Worm (Caenorhabditis elegans): ENCODE results near the gene fbxa-102.

The fbxa-102 gene

ce11 chrV:17493732-17494131, at the start of gene fbxa-102:
fbxa-102 (minus strand) TSS chrV:17493832.
- TF ChIP-seq tab-1 (GFP tag; IDR thresholded peaks at IDR 0.05) (no peak), cog-1 (tag; optimal IDR thresholded peaks at IDR 0.05) (no peak), flt-1 (GFP tag; IDR thresholded peaks at IDR 0.05) (no peak), ztf-23 (GFP tag; IDR thresholded peaks at IDR 0.05) (no peak), ztf-29 (GFP tag; IDR thresholded peaks at IDR 0.05) (no peak), med-1 (GFP tag; optimal IDR thresholded peaks at IDR 0.05; ENCODE audit: insufficient read depth) (no peak), T22C8.4 (GFP tag; IDR thresholded peaks at IDR 0.05) (no peak), ref-1 (GFP tag; conservative IDR thresholded peaks at IDR 0.05) (no peak), klf-2 (GFP tag; conservative IDR thresholded peaks at IDR 0.05) (no peak)

ce11 chrV:17542304-17542703, 48.7 kb upstream of the fbxa-102 start:
- peak; percentile 53; the same call in 1 of the 2 replicates for TF ChIP-seq ztf-23 (GFP tag; IDR thresholded peaks at IDR 0.05)
- TF ChIP-seq flt-1 (GFP tag; IDR thresholded peaks at IDR 0.05): peak; percentile 59; the same call in 1 of the 2 replicates
- TF ChIP-seq med-1 (GFP tag; optimal IDR thresholded peaks at IDR 0.05; ENCODE audit: insufficient read depth): no peak
- peak; percentile 57 for TF ChIP-seq klf-2 (GFP tag; conservative IDR thresholded peaks at IDR 0.05)
- TF ChIP-seq cog-1 (tag; optimal IDR thresholded peaks at IDR 0.05): no peak
- TF ChIP-seq tab-1 (GFP tag; IDR thresholded peaks at IDR 0.05): 0 out of 2 replicates have a peak, but pooled peaks have one; percentile 65

- TF ChIP-seq med-1 (GFP tag; optimal IDR thresholded peaks at IDR 0.05; ENCODE audit: insufficient read depth) (no peak), tab-1 (GFP tag; IDR thresholded peaks at IDR 0.05) (no peak), ztf-29 (GFP tag; IDR thresholded peaks at IDR 0.05) (no peak)
Observed at ce11 chrV:17540295-17540694, 46.7 kb upstream of the fbxa-102 start, which contains the start of gene srz-25. srz-25 (plus strand) TSS chrV:17540595.

ce11 chrV:17539289-17539688, 45.7 kb upstream of the fbxa-102 start:
- no peak for TF ChIP-seq tab-1 (GFP tag; IDR thresholded peaks at IDR 0.05)
- TF ChIP-seq T22C8.4 (GFP tag; IDR thresholded peaks at IDR 0.05): no peak
- no peak for TF ChIP-seq ztf-23 (GFP tag; IDR thresholded peaks at IDR 0.05)
- no peak for TF ChIP-seq med-1 (GFP tag; optimal IDR thresholded peaks at IDR 0.05; ENCODE audit: insufficient read depth)
- TF ChIP-seq klf-2 (GFP tag; conservative IDR thresholded peaks at IDR 0.05): no peak
- no peak for TF ChIP-seq ztf-29 (GFP tag; IDR thresholded peaks at IDR 0.05)
- no peak for TF ChIP-seq ref-1 (GFP tag; conservative IDR thresholded peaks at IDR 0.05)
- TF ChIP-seq flt-1 (GFP tag; IDR thresholded peaks at IDR 0.05): no peak
- no peak for TF ChIP-seq cog-1 (tag; optimal IDR thresholded peaks at IDR 0.05)

- TF ChIP-seq cog-1 (tag; optimal IDR thresholded peaks at IDR 0.05): no peak
- no peak for TF ChIP-seq ztf-23 (GFP tag; IDR thresholded peaks at IDR 0.05)
- no peak for TF ChIP-seq T22C8.4 (GFP tag; IDR thresholded peaks at IDR 0.05)
- no peak for TF ChIP-seq tab-1 (GFP tag; IDR thresholded peaks at IDR 0.05)
- TF ChIP-seq klf-2 (GFP tag; conservative IDR thresholded peaks at IDR 0.05): no peak
- no peak for TF ChIP-seq med-1 (GFP tag; optimal IDR thresholded peaks at IDR 0.05; ENCODE audit: insufficient read depth)
- no peak for TF ChIP-seq ref-1 (GFP tag; conservative IDR thresholded peaks at IDR 0.05)
- TF ChIP-seq ztf-29 (GFP tag; IDR thresholded peaks at IDR 0.05): no peak
- no peak for TF ChIP-seq flt-1 (GFP tag; IDR thresholded peaks at IDR 0.05)
Observed at ce11 chrV:17538279-17538896, 44.8 kb upstream of the fbxa-102 start, which contains the start of gene C18D4.6. C18D4.6 (minus strand) TSS chrV:17538375.

- no peak for TF ChIP-seq ztf-23 (GFP tag; IDR thresholded peaks at IDR 0.05)
- TF ChIP-seq med-1 (GFP tag; optimal IDR thresholded peaks at IDR 0.05; ENCODE audit: insufficient read depth): no peak
- TF ChIP-seq ref-1 (GFP tag; conservative IDR thresholded peaks at IDR 0.05): no peak
- TF ChIP-seq cog-1 (tag; optimal IDR thresholded peaks at IDR 0.05): no peak
- no peak for TF ChIP-seq tab-1 (GFP tag; IDR thresholded peaks at IDR 0.05)
- TF ChIP-seq flt-1 (GFP tag; IDR thresholded peaks at IDR 0.05): no peak
- TF ChIP-seq T22C8.4 (GFP tag; IDR thresholded peaks at IDR 0.05): no peak
- no peak for TF ChIP-seq klf-2 (GFP tag; conservative IDR thresholded peaks at IDR 0.05)
- TF ChIP-seq ztf-29 (GFP tag; IDR thresholded peaks at IDR 0.05): no peak
Observed at ce11 chrV:17533200-17533599, 39.6 kb upstream of the fbxa-102 start.

- TF ChIP-seq ztf-29 (GFP tag; IDR thresholded peaks at IDR 0.05) (no peak), klf-2 (GFP tag; conservative IDR thresholded peaks at IDR 0.05) (no peak), tab-1 (GFP tag; IDR thresholded peaks at IDR 0.05) (no peak), ref-1 (GFP tag; conservative IDR thresholded peaks at IDR 0.05) (no peak), cog-1 (tag; optimal IDR thresholded peaks at IDR 0.05) (no peak), T22C8.4 (GFP tag; IDR thresholded peaks at IDR 0.05) (no peak), flt-1 (GFP tag; IDR thresholded peaks at IDR 0.05) (no peak), med-1 (GFP tag; optimal IDR thresholded peaks at IDR 0.05; ENCODE audit: insufficient read depth) (no peak), ztf-23 (GFP tag; IDR thresholded peaks at IDR 0.05) (no peak)
Observed at ce11 chrV:17532686-17533085, 39.1 kb upstream of the fbxa-102 start, which contains the start of gene C18D4.3. C18D4.3 (minus strand) TSS chrV:17532786.

- TF ChIP-seq med-1 (GFP tag; optimal IDR thresholded peaks at IDR 0.05; ENCODE audit: insufficient read depth): no peak
- no peak for TF ChIP-seq cog-1 (tag; optimal IDR thresholded peaks at IDR 0.05)
- TF ChIP-seq tab-1 (GFP tag; IDR thresholded peaks at IDR 0.05): no peak
- no peak for TF ChIP-seq ztf-23 (GFP tag; IDR thresholded peaks at IDR 0.05)
- TF ChIP-seq ref-1 (GFP tag; conservative IDR thresholded peaks at IDR 0.05): no peak
- TF ChIP-seq T22C8.4 (GFP tag; IDR thresholded peaks at IDR 0.05): no peak
- TF ChIP-seq ztf-29 (GFP tag; IDR thresholded peaks at IDR 0.05): no peak
- no peak for TF ChIP-seq klf-2 (GFP tag; conservative IDR thresholded peaks at IDR 0.05)
- no peak for TF ChIP-seq flt-1 (GFP tag; IDR thresholded peaks at IDR 0.05)
Observed at ce11 chrV:17531410-17531809, 37.8 kb upstream of the fbxa-102 start, which contains the start of gene C18D4.4. C18D4.4 (minus strand) TSS chrV:17531510.

- TF ChIP-seq tab-1 (GFP tag; IDR thresholded peaks at IDR 0.05) (no peak), ref-1 (GFP tag; conservative IDR thresholded peaks at IDR 0.05) (no peak), cog-1 (tag; optimal IDR thresholded peaks at IDR 0.05) (no peak), flt-1 (GFP tag; IDR thresholded peaks at IDR 0.05) (no peak), klf-2 (GFP tag; conservative IDR thresholded peaks at IDR 0.05) (no peak), ztf-29 (GFP tag; IDR thresholded peaks at IDR 0.05) (no peak), ztf-23 (GFP tag; IDR thresholded peaks at IDR 0.05) (no peak), T22C8.4 (GFP tag; IDR thresholded peaks at IDR 0.05) (no peak), med-1 (GFP tag; optimal IDR thresholded peaks at IDR 0.05; ENCODE audit: insufficient read depth) (no peak)
Observed at ce11 chrV:17530486-17530885, 36.9 kb upstream of the fbxa-102 start, which contains the start of gene C18D4.12. C18D4.12 (minus strand) TSS chrV:17530586.
